Worm (Caenorhabditis elegans): ENCODE results near the gene kel-1.

Gene kel-1

ce11 chrII:11728545-11729105, 39.9 kb downstream of the kel-1 start, which contains the start of gene alh-8 (continued):
- TF ChIP-seq mdl-1 (tag; optimal IDR thresholded peaks at IDR 0.05) (peak; percentile 84 to 98), nhr-11 (tag; optimal IDR thresholded peaks at IDR 0.05) (peak; percentile 70), egl-43 (GFP tag; IDR thresholded peaks at IDR 0.05) (no peak), lin-15B (tag; optimal IDR thresholded peaks at IDR 0.05) (no peak), ceh-62 (tag; optimal IDR thresholded peaks at IDR 0.05) (no peak), egl-27 (tag; optimal IDR thresholded peaks at IDR 0.05) (no peak), gei-8 (GFP tag; optimal IDR thresholded peaks at IDR 0.05) (no peak), F10B5.3 (tag; optimal IDR thresholded peaks at IDR 0.05) (no peak), mxl-2 (GFP tag; conservative IDR thresholded peaks at IDR 0.05) (no peak), nhr-25 (tag; optimal IDR thresholded peaks at IDR 0.05; ENCODE audit: borderline replicate concordance, insufficient read depth) (no peak), jun-1 (tag; optimal IDR thresholded peaks at IDR 0.05) (no peak), daf-12 (tag; optimal IDR thresholded peaks at IDR 0.05) (no peak), aly-2 (tag; optimal IDR thresholded peaks at IDR 0.05) (no peak), daf-8 (GFP tag; IDR thresholded peaks at IDR 0.05) (no peak), lin-39 (tag; optimal IDR thresholded peaks at IDR 0.05) (no peak), nhr-48 (tag; optimal IDR thresholded peaks at IDR 0.05) (peak; percentile 52), hlh-11 (tag; optimal IDR thresholded peaks at IDR 0.05) (peak; percentile 87), skn-1 (tag; optimal IDR thresholded peaks at IDR 0.05) (no peak), daf-16 (GFP tag; optimal IDR thresholded peaks at IDR 0.05) (peak in 1 of 2 experiments; percentile 82), daf-16 (tag; optimal IDR thresholded peaks at IDR 0.05) (peak; percentile 94), hif-1 (tag; optimal IDR thresholded peaks at IDR 0.05) (peak in 1 of 2 experiments; percentile 73), Y48G9A.11 (GFP tag; IDR thresholded peaks at IDR 0.05) (no peak), daf-19 (GFP tag; conservative IDR thresholded peaks at IDR 0.05) (no peak), nhr-237 (tag; optimal IDR thresholded peaks at IDR 0.05) (no peak), F37D6.2 (tag; optimal IDR thresholded peaks at IDR 0.05) (no peak), mdt-29 (GFP tag; IDR thresholded peaks at IDR 0.05) (peak; percentile 72), spr-1 (tag; optimal IDR thresholded peaks at IDR 0.05) (no peak)

- no peak for TF ChIP-seq ceh-28 (tag; optimal IDR thresholded peaks at IDR 0.05)
- peak; percentile 96 for TF ChIP-seq aha-1 (tag)
- peak in 1 of 2 experiments; percentile 69 for TF ChIP-seq unc-62 (GFP tag; optimal IDR thresholded peaks at IDR 0.05 in 1 of 2)
- TF ChIP-seq unc-62 (tag; optimal IDR thresholded peaks at IDR 0.05): no peak
- TF ChIP-seq set-16 (GFP tag; IDR thresholded peaks at IDR 0.05): peak; percentile 94
- TF ChIP-seq egl-27 (tag; optimal IDR thresholded peaks at IDR 0.05): no peak
- 0 out of 2 replicates have a peak, but pooled peaks have one; percentile 33 for TF ChIP-seq D1046.2 (GFP tag; IDR thresholded peaks at IDR 0.05)
- TF ChIP-seq Y105C5A.15 (GFP tag; IDR thresholded peaks at IDR 0.05): no peak
- no peak for TF ChIP-seq zfp-2 (tag; optimal IDR thresholded peaks at IDR 0.05)
- no peak for TF ChIP-seq hmg-1.1 (GFP tag; IDR thresholded peaks at IDR 0.05)
- no peak for TF ChIP-seq daf-12 (tag; optimal IDR thresholded peaks at IDR 0.05)
- TF ChIP-seq php-3 (GFP tag; IDR thresholded peaks at IDR 0.05): no peak
- no peak for TF ChIP-seq hlh-30 (tag; optimal IDR thresholded peaks at IDR 0.05; ENCODE audit: insufficient read depth)
- TF ChIP-seq mes-2 (tag; optimal IDR thresholded peaks at IDR 0.05; ENCODE audit: poor library complexity, severe bottlenecking): no peak
- TF ChIP-seq mdt-29 (GFP tag; IDR thresholded peaks at IDR 0.05): no peak
- TF ChIP-seq daf-8 (GFP tag; IDR thresholded peaks at IDR 0.05): no peak
These were observed 41.2 kb downstream of the kel-1 start for ce11 chrII:11729757-11730535.
